Fruit fly (Drosophila melanogaster): ENCODE data around the gene CG7557.

DNA sequence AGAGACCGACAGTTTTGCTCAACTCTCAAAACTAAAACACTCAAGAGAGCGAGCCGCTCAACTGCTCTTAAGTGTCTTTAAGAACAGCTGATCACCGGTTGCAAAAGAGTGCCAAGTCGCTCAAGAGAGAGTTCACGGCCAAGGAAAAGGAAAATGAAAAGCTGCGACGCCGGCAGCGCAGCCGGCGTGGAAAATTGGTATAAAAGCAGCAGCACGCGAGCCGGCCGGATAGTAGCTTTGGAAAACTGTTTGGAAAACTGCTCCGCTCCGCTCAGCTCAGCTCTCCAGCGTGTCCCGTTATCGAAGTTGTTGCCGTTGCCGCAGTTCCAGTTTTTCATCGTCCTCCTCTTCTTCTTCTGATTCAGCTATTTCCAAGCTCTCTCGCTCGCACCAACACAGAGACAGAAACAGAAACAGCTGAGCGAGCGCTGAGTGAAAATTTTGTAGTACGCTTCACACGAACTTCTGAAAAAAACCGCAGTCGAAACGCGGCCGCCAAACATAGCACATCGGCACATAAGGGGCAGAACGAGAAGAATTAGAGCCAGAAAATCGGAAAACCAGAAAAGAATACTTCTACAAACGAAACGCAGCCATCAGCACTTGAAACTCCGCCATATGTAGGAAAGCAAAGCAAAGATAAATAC lies 42.5 kb downstream of the CG7557 start, which contains the start of gene chrb:
- no peak for TF ChIP-seq Myc (optimal IDR thresholded peaks at IDR 0.05)
- TF ChIP-seq insv (optimal IDR thresholded peaks at IDR 0.05) = no peak

Data from Kc167 (cell line).